Fruit fly (Drosophila melanogaster): Measurements from ENCODE around the gene Hmx.

Hmx gene

dm6 chr3R:17535106-17535764 lies 23.5 kb upstream of the Hmx start (continued):
- TF ChIP-seq dysf (GFP tag; IDR thresholded peaks at IDR 0.05) (peak; percentile 57), CG16813 (GFP tag; IDR thresholded peaks at IDR 0.05; ENCODE audit: partially characterized antibody) (no peak), CG12219 (GFP tag; optimal IDR thresholded peaks at IDR 0.05) (no peak), pfk (GFP tag; optimal IDR thresholded peaks at IDR 0.05) (no peak), ase (GFP tag; IDR thresholded peaks at IDR 0.05) (no peak), NC2β (GFP tag; optimal IDR thresholded peaks at IDR 0.05) (no peak), GATAe (GFP tag; conservative IDR thresholded peaks at IDR 0.05) (peak; percentile 89), pita (GFP tag; optimal IDR thresholded peaks at IDR 0.05) (no peak), CG10274 (GFP tag; optimal IDR thresholded peaks at IDR 0.05) (no peak), Nf-YC (tag; optimal IDR thresholded peaks at IDR 0.05) (peak; percentile 57), ewg (GFP tag; optimal IDR thresholded peaks at IDR 0.05) (no peak), CG1233 (GFP tag; optimal IDR thresholded peaks at IDR 0.05) (no peak), CG11504 (tag; optimal IDR thresholded peaks at IDR 0.05) (peak; percentile 68), CG7987 (GFP tag; optimal IDR thresholded peaks at IDR 0.05) (no peak), Dfd (GFP tag; optimal IDR thresholded peaks at IDR 0.05) (no peak), fd96Cb (tag; optimal IDR thresholded peaks at IDR 0.05) (peak; percentile 48), CG1647 (GFP tag; optimal IDR thresholded peaks at IDR 0.05) (no peak), HLH54F (GFP tag; optimal IDR thresholded peaks at IDR 0.05) (no peak), wek (GFP tag; optimal IDR thresholded peaks at IDR 0.05) (no peak), CG30431 (GFP tag; optimal IDR thresholded peaks at IDR 0.05) (no peak), CG11696 (GFP tag; IDR thresholded peaks at IDR 0.05) (peak; percentile 92), CG9797 (GFP tag; optimal IDR thresholded peaks at IDR 0.05) (no peak), Awh (GFP tag; IDR thresholded peaks at IDR 0.05) (no peak), CG31365 (tag; optimal IDR thresholded peaks at IDR 0.05) (no peak), D19A (tag; optimal IDR thresholded peaks at IDR 0.05) (peak; percentile 40), disco-r (GFP tag; optimal IDR thresholded peaks at IDR 0.05) (no peak), CG31441 (GFP tag; IDR thresholded peaks at IDR 0.05) (peak; percentile 73), CG15073 (GFP tag; optimal IDR thresholded peaks at IDR 0.05) (no peak), grn (GFP tag; optimal IDR thresholded peaks at IDR 0.05) (peak; percentile 77), Mad (GFP tag; optimal IDR thresholded peaks at IDR 0.05) (no peak), Xbp1 (GFP tag; optimal IDR thresholded peaks at IDR 0.05) (peak; percentile 13), CG9437 (GFP tag; optimal IDR thresholded peaks at IDR 0.05) (peak; percentile 55), chinmo (GFP tag; IDR thresholded peaks at IDR 0.05; ENCODE audit: partially characterized antibody) (no peak), CG11456 (GFP tag; IDR thresholded peaks at IDR 0.05) (no peak), vfl (GFP tag; optimal IDR thresholded peaks at IDR 0.05) (no peak), CG6272 (GFP tag; IDR thresholded peaks at IDR 0.05) (no peak), tgo (GFP tag; IDR thresholded peaks at IDR 0.05) (no peak), ttk (GFP tag; IDR thresholded peaks at IDR 0.05) (no peak), jumu (GFP tag; optimal IDR thresholded peaks at IDR 0.05) (no peak), gcm2 (GFP tag; optimal IDR thresholded peaks at IDR 0.05) (no peak), CG11247 (GFP tag; IDR thresholded peaks at IDR 0.05) (no peak), CG6813 (GFP tag; optimal IDR thresholded peaks at IDR 0.05) (peak; percentile 8), hb (GFP tag; IDR thresholded peaks at IDR 0.05; ENCODE audit: partially characterized antibody) (no peak), maf-S (GFP tag; optimal IDR thresholded peaks at IDR 0.05) (no peak), CG15479 (GFP tag; optimal IDR thresholded peaks at IDR 0.05) (no peak), cato (GFP tag; optimal IDR thresholded peaks at IDR 0.05; ENCODE audit: borderline replicate concordance) (no peak), CG4820 (GFP tag; optimal IDR thresholded peaks at IDR 0.05) (no peak), z (GFP tag; IDR thresholded peaks at IDR 0.05) (no peak), slou (GFP tag; optimal IDR thresholded peaks at IDR 0.05) (no peak), nau (GFP tag; optimal IDR thresholded peaks at IDR 0.05) (no peak), btn (GFP tag; optimal IDR thresholded peaks at IDR 0.05) (no peak)
